Fruit fly (Drosophila melanogaster) whole organism, embryonic: ENCODE data around the gene mRpL17.

ENCODE experiments used
- Abd-B ChIP-seq: fragments of 200-800 bp; sonication (Bioruptor generic); optimal IDR thresholded peaks from 2 replicates; lab custom pipeline; 2018; ENCODE audit warnings: missing biosample characterization, mild to moderate bottlenecking, missing genetic modification characterization, moderate library complexity
- Awh ChIP-seq: fragments of 200-800 bp; sonication (Bioruptor generic); IDR thresholded peaks from 2 replicates; pipeline ENCODE4, ENCODE4 v1.3.6; 2022; ENCODE audit warnings: missing biosample characterization, missing genetic modification characterization
- CG10209 ChIP-seq: fragments of 200-800 bp; sonication (Bioruptor generic); optimal IDR thresholded peaks from 3 replicates; lab custom pipeline; 2017; ENCODE audit warnings: missing biosample characterization, mild to moderate bottlenecking, missing genetic modification characterization, missing genetic modification reagents
- CG10267 ChIP-seq: fragments of 200-800 bp; sonication (Bioruptor generic); optimal IDR thresholded peaks from 2 replicates; lab custom pipeline; 2018; ENCODE audit warnings: missing biosample characterization, mild to moderate bottlenecking, missing genetic modification characterization, moderate library complexity
- CG11504 ChIP-seq: fragments of 200-800 bp; sonication (Bioruptor generic); optimal IDR thresholded peaks from 3 replicates; lab custom pipeline; 2019; ENCODE audit warnings: missing biosample characterization, mild to moderate bottlenecking, missing genetic modification characterization, moderate library complexity
- CG11560 ChIP-seq: fragments of 200-800 bp; sonication (Bioruptor generic); IDR thresholded peaks from 3 replicates; pipeline ENCODE4 v1.3.6; 2022; ENCODE audit warnings: missing biosample characterization, missing genetic modification characterization
- CG11696 ChIP-seq: fragments of 200-800 bp; sonication (Bioruptor generic); IDR thresholded peaks from 2 replicates; pipeline ENCODE4 v1.3.6; 2022; ENCODE audit warnings: missing biosample characterization, missing genetic modification characterization
- CG12104 ChIP-seq: fragments of 200-800 bp; sonication (Bioruptor generic); optimal IDR thresholded peaks from 3 replicates; lab custom pipeline; 2016; ENCODE audit warnings: missing biosample characterization, missing genetic modification characterization
- CG12155 ChIP-seq: fragments of 200-800 bp; sonication (Bioruptor generic); optimal IDR thresholded peaks from 3 replicates; lab custom pipeline; 2016; ENCODE audit warnings: missing biosample characterization, missing genetic modification characterization
- CG12769 ChIP-seq: fragments of 200-800 bp; sonication (Bioruptor generic); optimal IDR thresholded peaks from 2 replicates; lab custom pipeline; 2019; ENCODE audit warnings: missing biosample characterization, mild to moderate bottlenecking, missing genetic modification characterization, moderate library complexity
- CG13123 ChIP-seq: fragments of 200-800 bp; sonication (Bioruptor generic); optimal IDR thresholded peaks from 2 replicates; lab custom pipeline; 2016; ENCODE audit warnings: missing biosample characterization, missing genetic modification characterization
- CG14014 ChIP-seq: fragments of 200-800 bp; sonication (Bioruptor generic); IDR thresholded peaks from 2 replicates; pipeline ENCODE4 v1.3.6; 2022; ENCODE audit warnings: missing biosample characterization, missing genetic modification characterization
- CG15601 ChIP-seq: fragments of 200-800 bp; sonication (Bioruptor generic); optimal IDR thresholded peaks from 3 replicates; lab custom pipeline; 2019; ENCODE audit warnings: missing biosample characterization, mild to moderate bottlenecking, missing genetic modification characterization, moderate library complexity
- CG17912 ChIP-seq: fragments of 200-800 bp; sonication (Bioruptor generic); optimal IDR thresholded peaks from 2 replicates; lab custom pipeline; 2018; ENCODE audit warnings: missing biosample characterization, mild to moderate bottlenecking, missing genetic modification characterization
- CG2116 ChIP-seq: fragments of 200-800 bp; sonication (Bioruptor generic); optimal IDR thresholded peaks from 3 replicates; lab custom pipeline; 2018; ENCODE audit warnings: missing biosample characterization, mild to moderate bottlenecking, missing genetic modification characterization
- CG4282 ChIP-seq: fragments of 200-800 bp; sonication (Bioruptor generic); optimal IDR thresholded peaks from 2 replicates; lab custom pipeline; 2016; ENCODE audit warnings: missing biosample characterization, missing genetic modification characterization
- CG43689 ChIP-seq: fragments of 200-800 bp; sonication (Bioruptor generic); IDR thresholded peaks from 2 replicates; pipeline ENCODE4 v1.3.6; 2022; ENCODE audit warnings: missing biosample characterization, missing genetic modification characterization
- CG5245 ChIP-seq: fragments of 200-800 bp; sonication (Bioruptor generic); optimal IDR thresholded peaks from 3 replicates; lab custom pipeline; 2016; ENCODE audit warnings: missing biosample characterization, missing genetic modification characterization
- CG6689 ChIP-seq: fragments of 200-800 bp; sonication (Bioruptor generic); IDR thresholded peaks from 2 replicates; pipeline ENCODE4 v1.3.6; 2022; ENCODE audit warnings: missing biosample characterization, missing genetic modification characterization
- CG6791 ChIP-seq: fragments of 200-800 bp; sonication (Bioruptor generic); IDR thresholded peaks from 3 replicates; pipeline ENCODE4 v1.3.6; 2022; ENCODE audit warnings: missing biosample characterization, missing genetic modification characterization; ENCODE audit not compliant: partially characterized antibody
- CG8765 ChIP-seq: fragments of 200-800 bp; sonication (Bioruptor generic); IDR thresholded peaks from 2 replicates; pipeline ENCODE4 v1.3.6; 2022; ENCODE audit warnings: missing biosample characterization, missing genetic modification characterization
- CG9609 ChIP-seq: fragments of 200-800 bp; sonication (Bioruptor generic); optimal IDR thresholded peaks from 3 replicates; lab custom pipeline; 2016; ENCODE audit warnings: missing biosample characterization, missing genetic modification characterization
- CkIIα-i1 ChIP-seq: fragments of 200-800 bp; sonication (Bioruptor generic); IDR thresholded peaks from 2 replicates; pipeline ENCODE4 v1.3.6; 2022; ENCODE audit warnings: missing biosample characterization, missing genetic modification characterization
- Dip3 ChIP-seq: fragments of 200-800 bp; sonication (Bioruptor generic); optimal IDR thresholded peaks from 3 replicates; lab custom pipeline; 2016; ENCODE audit warnings: missing biosample characterization, missing genetic modification characterization
- Dll ChIP-seq: fragments of 200-800 bp; sonication (Bioruptor generic); IDR thresholded peaks from 4 replicates; pipeline ENCODE4 v1.3.6; 2022; ENCODE audit warnings: missing biosample characterization, missing genetic modification characterization; ENCODE audit not compliant: partially characterized antibody
- Doc2 ChIP-seq: fragments of 200-800 bp; sonication (Bioruptor generic); IDR thresholded peaks from 2 replicates; pipeline ENCODE4 v1.3.6; 2022; ENCODE audit warnings: missing biosample characterization, missing genetic modification characterization
- Dref ChIP-seq: fragments of 200-800 bp; sonication (Bioruptor generic); IDR thresholded peaks from 2 replicates; pipeline ENCODE4 v1.3.6; 2022; ENCODE audit warnings: missing biosample characterization, missing genetic modification characterization
- Eip74EF ChIP-seq, 2 experiments: fragments of 200-800 bp in 1 of 2; fragments of >200 bp in 1 of 2; sonication (Bioruptor generic) in 1 of 2; optimal IDR thresholded peaks; 2 replicates each; lab custom pipeline; 2017 to 2019; ENCODE audit warnings: missing biosample characterization in 2 of 2, missing genetic modification characterization in 2 of 2, mild to moderate bottlenecking in 1 of 2, moderate library complexity in 1 of 2
- Hr78 ChIP-seq, 2 experiments: fragments of 200-800 bp in 1 of 2; fragments of >200 bp in 1 of 2; sonication (Bioruptor generic) in 1 of 2; optimal IDR thresholded peaks; 2 replicates each; lab custom pipeline; 2017 to 2019; ENCODE audit warnings: missing biosample characterization in 2 of 2, missing genetic modification characterization in 2 of 2, mild to moderate bottlenecking in 1 of 2, moderate library complexity in 1 of 2
- Hsf ChIP-seq: fragments of 200-800 bp; sonication (Bioruptor generic); optimal IDR thresholded peaks from 3 replicates; lab custom pipeline; 2016; ENCODE audit warnings: missing biosample characterization, missing genetic modification characterization
- NFAT ChIP-seq: fragments of 200-800 bp; sonication (Bioruptor generic); IDR thresholded peaks from 2 replicates; pipeline ENCODE4 v1.3.6; 2022; ENCODE audit warnings: missing biosample characterization, missing genetic modification characterization
- NK7.1 ChIP-seq: fragments of 200-800 bp; sonication (Bioruptor generic); optimal IDR thresholded peaks from 3 replicates; lab custom pipeline; 2016; ENCODE audit warnings: missing biosample characterization, missing genetic modification characterization
- Nf-YC ChIP-seq: fragments of 200-800 bp; optimal IDR thresholded peaks from 3 replicates; lab custom pipeline; 2019; ENCODE audit warnings: missing biosample characterization, mild to moderate bottlenecking, missing genetic modification characterization, moderate library complexity
- Oaz ChIP-seq: fragments of 200-800 bp; sonication (Bioruptor generic); IDR thresholded peaks from 2 replicates; pipeline ENCODE4 v1.3.6; 2022; ENCODE audit warnings: missing biosample characterization, missing genetic modification characterization
- Scr ChIP-seq: fragments of 200-800 bp; sonication (Bioruptor generic); IDR thresholded peaks from 2 replicates; pipeline ENCODE4 v1.3.6; 2022; ENCODE audit warnings: missing biosample characterization, missing genetic modification characterization; ENCODE audit not compliant: partially characterized antibody
- Sry-β ChIP-seq: fragments of 200-800 bp; sonication (Bioruptor generic); optimal IDR thresholded peaks from 2 replicates; lab custom pipeline; 2018; ENCODE audit warnings: missing biosample characterization, mild to moderate bottlenecking, missing genetic modification characterization, moderate library complexity
- bab2 ChIP-seq: fragments of 200-800 bp; sonication (Bioruptor generic); optimal IDR thresholded peaks from 2 replicates; lab custom pipeline; 2016; ENCODE audit warnings: missing biosample characterization, missing genetic modification characterization
- bowl ChIP-seq: fragments of 200-800 bp; sonication (Bioruptor generic); IDR thresholded peaks from 2 replicates; pipeline ENCODE4 v1.3.6; 2022; ENCODE audit warnings: missing biosample characterization, missing genetic modification characterization
- dpn ChIP-seq, 2 experiments: fragments of 200-800 bp; sonication (Bioruptor generic); optimal IDR thresholded peaks; 3 replicates each; lab custom pipeline; 2016; ENCODE audit warnings: missing biosample characterization in 2 of 2, missing genetic modification characterization in 2 of 2
- gce ChIP-seq: fragments of 200-800 bp; sonication (Bioruptor generic); IDR thresholded peaks from 3 replicates; pipeline ENCODE4 v1.3.6; 2022; ENCODE audit warnings: missing biosample characterization, missing genetic modification characterization
- gro ChIP-seq: fragments of 200-800 bp; sonication (Bioruptor generic); optimal IDR thresholded peaks from 2 replicates; lab custom pipeline; 2016; ENCODE audit warnings: missing biosample characterization, missing genetic modification characterization
- gt ChIP-seq: fragments of 200-800 bp; sonication (Bioruptor generic); IDR thresholded peaks from 2 replicates; pipeline ENCODE4 v1.3.6; 2022; ENCODE audit warnings: missing biosample characterization, missing genetic modification characterization
- nom ChIP-seq: fragments of 200-800 bp; sonication (Bioruptor generic); optimal IDR thresholded peaks from 2 replicates; lab custom pipeline; 2017; ENCODE audit warnings: missing biosample characterization, missing genetic modification characterization, mild to moderate bottlenecking, moderate library complexity, missing genetic modification reagents
- slp2 ChIP-seq: fragments of 200-800 bp; sonication (Bioruptor generic); optimal IDR thresholded peaks from 2 replicates; lab custom pipeline; 2016; ENCODE audit warnings: missing biosample characterization, missing genetic modification characterization
- ssp ChIP-seq: fragments of 200-800 bp; sonication (Bioruptor generic); IDR thresholded peaks from 2 replicates; pipeline ENCODE4 v1.3.6; 2022; ENCODE audit warnings: missing biosample characterization, missing genetic modification characterization
- tio ChIP-seq: fragments of 200-800 bp; sonication (Bioruptor generic); optimal IDR thresholded peaks from 2 replicates; lab custom pipeline; 2017; ENCODE audit warnings: missing biosample characterization, missing genetic modification characterization, inconsistent platforms
- z ChIP-seq: fragments of 200-800 bp; sonication (Bioruptor generic); IDR thresholded peaks from 3 replicates; pipeline ENCODE4 v1.3.6; 2022; ENCODE audit warnings: missing biosample characterization, missing genetic modification characterization

Gene mRpL17

dm6 chr3L:223019-223902 lies 41.3 kb upstream of the mRpL17 start, which contains the start of the genes pyx and CG33229 (continued):
- TF ChIP-seq CG15601 (tag; lab: Kevin White, UChicago), result peak; percentile 70
- 0 out of 2 replicates have a peak, but pooled peaks have one; percentile 11 for TF ChIP-seq CkIIα-i1 (GFP tag; lab: Robert Waterston, UW)
- peak; percentile 90 for TF ChIP-seq CG12104 (GFP tag; lab: Kevin White, UChicago)
- TF ChIP-seq gro, result peak; percentile 75
- peak; percentile 45 for TF ChIP-seq NK7.1
- TF ChIP-seq Hsf (GFP tag; lab: Kevin White, UChicago), result peak; percentile 94
- peak; percentile 60; the same call in 2 of the 3 replicates for TF ChIP-seq gce (GFP tag; lab: Robert Waterston, UW)
- TF ChIP-seq Nf-YC (tag; lab: Kevin White, UChicago), result peak; percentile 81
- TF ChIP-seq Sry-β (GFP tag; lab: Kevin White, UChicago), result no peak
- TF ChIP-seq Dref (GFP tag; lab: Robert Waterston, UW), result peak; percentile 34
- peak; percentile 61 for TF ChIP-seq CG2116 (GFP tag; lab: Kevin White, UChicago)
- TF ChIP-seq Abd-B (GFP tag; lab: Kevin White, UChicago), result peak; percentile 91
- peak; percentile 80 for TF ChIP-seq CG14014 (GFP tag; lab: Robert Waterston, UW)
- TF ChIP-seq CG8765, result peak; percentile 52; the same call in 1 of the 2 replicates
- TF ChIP-seq CG11560 (tag; lab: Robert Waterston, UW), result peak; percentile 71; the same call in 1 of the 3 replicates
- TF ChIP-seq NFAT (GFP tag; lab: Robert Waterston, UW), result peak; percentile 89
- peak; percentile 80 for TF ChIP-seq CG12769 (tag; lab: Kevin White, UChicago)
- no peak; the same call in 1 of the 2 replicates for TF ChIP-seq gt (GFP tag; lab: Robert Waterston, UW)
- TF ChIP-seq CG13123, result peak; percentile 79
- TF ChIP-seq CG17912 (GFP tag; lab: Kevin White, UChicago), result peak; percentile 67
- peak; percentile 74 for TF ChIP-seq CG10267 (tag; lab: Kevin White, UChicago)
- peak; percentile 80 for TF ChIP-seq ssp
- peak; percentile 87 for TF ChIP-seq Dip3 (GFP tag; lab: Kevin White, UChicago)
- TF ChIP-seq CG43689 (GFP tag; lab: Robert Waterston, UW), result peak; percentile 60
- TF ChIP-seq CG11504 (tag; lab: Kevin White, UChicago), result peak; percentile 87
- peak in 1 of 2 experiments; percentile 40 for TF ChIP-seq Hr78 (GFP tag; optimal IDR thresholded peaks at IDR 0.05; lab: Kevin White, UChicago)
- peak; percentile 87 for TF ChIP-seq CG12155 (GFP tag; lab: Kevin White, UChicago)
- no peak for TF ChIP-seq Eip74EF (GFP tag; optimal IDR thresholded peaks at IDR 0.05; lab: Kevin White, UChicago)
- TF ChIP-seq CG5245 (GFP tag; lab: Kevin White, UChicago), result peak; percentile 41
- peak; percentile 71 for TF ChIP-seq CG11696
- TF ChIP-seq Awh, result peak; percentile 20; the same call in 1 of the 2 replicates
- TF ChIP-seq Doc2, result 0 out of 2 replicates have a peak, but pooled peaks have one; percentile 45
- peak; percentile 85 for TF ChIP-seq CG10209 (GFP tag; lab: Kevin White, UChicago)
- TF ChIP-seq tio (GFP tag; lab: Kevin White, UChicago), result peak; percentile 90
- TF ChIP-seq CG6791, result peak; percentile 34; the same call in 1 of the 3 replicates
- peak; percentile 88 for TF ChIP-seq CG9609 (GFP tag; lab: Kevin White, UChicago)
- TF ChIP-seq Scr, result peak; percentile 19; the same call in 1 of the 2 replicates
- peak; percentile 87 for TF ChIP-seq bab2 (GFP tag; lab: Kevin White, UChicago)
- TF ChIP-seq Oaz (GFP tag; lab: Robert Waterston, UW), result peak; percentile 66
- peak; percentile 80; the same call in 1 of the 2 replicates for TF ChIP-seq CG6689 (GFP tag; lab: Robert Waterston, UW)
- TF ChIP-seq slp2 (GFP tag; lab: Kevin White, UChicago), result peak; percentile 69
- TF ChIP-seq dpn (GFP tag; optimal IDR thresholded peaks at IDR 0.05; lab: Kevin White, UChicago), result peak; percentile 83 to 90
- 0 out of 4 replicates have a peak, but pooled peaks have one; percentile 26 for TF ChIP-seq Dll (GFP tag; lab: Robert Waterston, UW)
- peak; percentile 7 for TF ChIP-seq nom
- TF ChIP-seq z, result no peak
- TF ChIP-seq CG4282 (GFP tag; lab: Kevin White, UChicago), result no peak
- TF ChIP-seq bowl (GFP tag; lab: Robert Waterston, UW), result 0 out of 2 replicates have a peak, but pooled peaks have one; percentile 21
